Worm (Caenorhabditis elegans): ENCODE results near the gene mdt-10.
A peak's percentile ranks its signal among the peaks of the same experiment; 100 is the strongest.

mdt-10 gene

DNA sequence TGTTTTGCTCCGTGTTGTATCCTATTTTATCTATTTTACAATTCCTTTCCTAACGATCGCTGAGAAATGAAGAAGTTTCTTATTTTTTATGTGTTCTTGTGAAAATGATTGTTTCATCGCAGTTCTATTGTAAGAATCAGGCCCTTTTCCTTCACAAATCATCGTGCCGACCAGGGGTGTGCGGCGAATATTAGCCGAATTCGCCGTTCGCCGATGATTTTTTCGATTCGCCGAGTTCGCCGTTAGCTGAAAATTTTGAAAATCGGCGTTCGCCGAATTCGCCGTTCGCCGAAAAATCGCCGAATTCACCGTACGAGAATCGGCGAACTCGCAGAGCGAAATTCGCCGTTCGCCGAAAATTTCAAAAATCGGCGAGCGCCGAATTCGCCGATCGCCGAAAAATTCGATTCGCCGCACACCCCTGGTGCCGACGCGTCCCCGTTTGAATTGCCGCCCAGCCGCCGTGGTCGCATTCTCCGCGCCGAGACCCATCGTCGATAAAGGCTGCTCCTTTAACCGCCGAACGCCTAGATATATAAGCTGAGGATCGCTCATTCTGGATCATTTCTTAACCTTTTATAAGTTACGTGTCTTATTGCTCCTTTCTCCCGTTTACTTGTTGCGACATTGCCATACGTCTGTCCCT, 8.8 kb upstream of the mdt-10 start:
- TF ChIP-seq ama-1 (optimal IDR thresholded peaks at IDR 0.05) (no peak), hnd-1 (tag; optimal IDR thresholded peaks at IDR 0.05) (no peak), aly-1 (tag; optimal IDR thresholded peaks at IDR 0.05) (no peak), pes-1 (GFP tag; IDR thresholded peaks at IDR 0.05) (peak; percentile 57; the same call in 1 of the 2 replicates), hmbx-1 (tag; optimal IDR thresholded peaks at IDR 0.05) (no peak)

DNA sequence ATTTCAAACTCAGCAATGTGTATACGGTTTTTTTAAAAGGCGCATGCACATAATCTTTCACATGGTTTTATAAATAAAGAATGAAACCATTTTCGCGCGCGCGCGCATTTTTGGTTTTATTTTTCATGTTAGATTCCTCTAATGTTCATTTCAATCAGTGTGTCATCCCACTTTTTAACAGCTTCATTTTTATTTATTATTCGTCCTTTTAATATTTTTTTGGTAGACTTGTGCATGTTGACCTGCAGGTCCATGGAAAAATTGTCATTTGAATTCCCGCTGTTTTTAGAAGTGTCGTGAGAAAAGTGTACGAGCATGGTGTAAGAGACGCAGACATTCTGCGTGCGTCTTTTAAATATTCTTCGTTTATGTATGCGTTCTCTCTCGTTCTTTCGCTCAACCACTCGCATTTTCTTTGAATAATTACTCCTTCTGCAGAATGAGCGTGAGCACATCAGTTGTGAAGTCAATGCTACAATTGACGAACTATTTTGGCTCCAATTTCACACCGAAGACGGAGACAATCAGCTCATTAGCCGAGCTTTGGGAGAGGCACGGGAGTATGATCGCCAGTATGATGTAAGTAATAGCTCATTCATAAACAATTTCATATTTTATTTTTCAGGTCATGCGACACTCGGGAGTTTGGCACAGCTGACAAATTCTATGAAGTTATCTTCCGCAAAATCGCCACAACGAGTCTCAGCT, 5.5 kb upstream of the mdt-10 start, which contains the start of gene lin-5:
TSS of gene lin-5 (plus strand) at position 354 of the 708 bp plus-strand sequence.
- TF ChIP-seq flt-1 (GFP tag; IDR thresholded peaks at IDR 0.05), result no peak
- peak; percentile 26 for TF ChIP-seq F13C5.2 (tag; optimal IDR thresholded peaks at IDR 0.05)

DNA sequence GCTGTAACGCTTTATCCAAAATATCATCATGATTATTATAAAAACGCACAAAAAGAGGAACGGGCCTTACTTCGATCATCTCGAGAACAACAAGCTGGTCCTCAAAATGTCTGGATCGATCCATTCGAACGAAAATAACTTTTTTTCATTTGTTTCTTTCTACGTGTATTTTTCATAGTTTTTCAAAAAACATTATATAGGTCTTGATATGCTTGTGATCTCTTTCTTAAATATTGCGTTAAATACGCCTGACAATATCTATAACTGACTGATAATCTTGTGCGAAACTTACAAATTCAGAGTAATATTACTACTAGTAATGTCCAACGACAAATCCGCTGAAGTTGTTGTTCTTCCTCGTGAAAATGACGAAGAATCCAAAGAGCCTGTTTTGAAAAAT, 3.3 kb upstream of the mdt-10 start, which contains the start of gene sds-22:
TSS of gene sds-22 (plus strand) at position 301 of the 400 bp plus-strand sequence.
- TF ChIP-seq tbx-11 (GFP tag; IDR thresholded peaks at IDR 0.05), result no peak
- TF ChIP-seq hmbx-1 (tag; optimal IDR thresholded peaks at IDR 0.05), result no peak
- TF ChIP-seq sea-1 (GFP tag; conservative IDR thresholded peaks at IDR 0.05), result no peak
- no peak for TF ChIP-seq tbx-37 (GFP tag; conservative IDR thresholded peaks at IDR 0.05)
- TF ChIP-seq scrt-1 (GFP tag; IDR thresholded peaks at IDR 0.05), result no peak
- no peak for TF ChIP-seq B0310.2 (tag; optimal IDR thresholded peaks at IDR 0.05)
- no peak for TF ChIP-seq pes-1 (GFP tag; IDR thresholded peaks at IDR 0.05)
- TF ChIP-seq aly-1 (tag; optimal IDR thresholded peaks at IDR 0.05), result no peak
- no peak for TF ChIP-seq ama-1 (optimal IDR thresholded peaks at IDR 0.05)
- no peak for TF ChIP-seq hnd-1 (tag; optimal IDR thresholded peaks at IDR 0.05)
- no peak for TF ChIP-seq ets-7 (tag; optimal IDR thresholded peaks at IDR 0.05)
- no peak for TF ChIP-seq ceh-13 (GFP tag; optimal IDR thresholded peaks at IDR 0.05)
- no peak for TF ChIP-seq F13C5.2 (tag; optimal IDR thresholded peaks at IDR 0.05)
- TF ChIP-seq flt-1 (GFP tag; IDR thresholded peaks at IDR 0.05), result no peak

DNA sequence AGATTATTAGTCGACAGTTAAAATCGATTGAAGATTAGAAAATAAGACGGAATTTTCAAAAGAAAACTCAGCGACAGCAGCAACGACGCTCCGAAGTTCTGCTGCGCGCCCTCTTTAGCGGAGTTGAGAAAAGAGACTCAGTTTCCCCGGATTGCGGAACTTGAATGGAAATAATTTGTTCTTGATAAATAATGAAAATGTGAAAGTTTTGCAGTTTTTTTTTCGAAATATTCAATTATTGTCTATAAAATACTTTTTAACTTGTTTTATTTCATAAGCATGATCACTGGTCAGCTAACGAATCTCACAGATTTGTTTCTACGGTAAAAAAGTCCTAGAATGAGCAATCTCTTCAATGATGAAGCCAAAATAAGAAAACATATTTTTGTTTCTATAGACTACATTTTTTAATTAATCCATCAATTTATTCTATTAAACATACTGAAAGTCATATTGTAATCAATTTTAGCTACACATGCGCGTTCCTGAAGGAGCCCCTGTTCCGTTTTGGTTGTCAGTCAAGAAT, 2.7 kb upstream of the mdt-10 start, which contains the start of the genes cec-3 and T09A5.15:
TSS of gene cec-3 (minus strand) at position 116 of the 526 bp plus-strand sequence.
TSS of gene T09A5.15 (plus strand) at position 476 of the 526 bp plus-strand sequence.
- TF ChIP-seq hnd-1 (tag; optimal IDR thresholded peaks at IDR 0.05) (no peak), B0310.2 (tag; optimal IDR thresholded peaks at IDR 0.05) (no peak), F13C5.2 (tag; optimal IDR thresholded peaks at IDR 0.05) (peak; percentile 63), ceh-13 (GFP tag; optimal IDR thresholded peaks at IDR 0.05) (no peak)

DNA sequence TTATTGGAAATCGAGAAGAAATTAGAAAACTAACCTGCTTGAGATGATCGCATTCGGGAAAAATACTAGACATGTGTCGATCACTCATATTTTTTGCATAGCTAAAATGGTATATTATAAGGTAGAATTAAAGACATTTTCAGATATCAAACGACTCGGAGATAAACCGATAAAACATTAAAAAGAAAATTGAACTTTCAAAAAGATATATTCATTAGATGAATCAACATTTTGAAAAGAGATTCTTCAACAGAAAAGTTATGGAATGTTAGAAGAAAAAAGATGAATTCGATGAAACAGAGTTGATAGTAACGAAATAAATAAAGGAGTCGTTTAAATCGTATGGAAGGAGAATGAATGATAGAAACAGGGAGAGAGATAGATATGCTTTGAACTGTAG, 777 bp upstream of the mdt-10 start, which contains the start of gene mdmh-35:
TSS of gene mdmh-35 (minus strand) at position 101 of the 400 bp plus-strand sequence.
- TF ChIP-seq scrt-1 (GFP tag; IDR thresholded peaks at IDR 0.05) (no peak), ceh-36 (tag; optimal IDR thresholded peaks at IDR 0.05) (no peak), flt-1 (GFP tag; IDR thresholded peaks at IDR 0.05) (no peak), hnd-1 (tag; optimal IDR thresholded peaks at IDR 0.05) (no peak), ama-1 (optimal IDR thresholded peaks at IDR 0.05) (no peak), ets-7 (tag; optimal IDR thresholded peaks at IDR 0.05) (no peak), tbx-37 (GFP tag; conservative IDR thresholded peaks at IDR 0.05) (no peak), sea-1 (GFP tag; conservative IDR thresholded peaks at IDR 0.05) (no peak), F13C5.2 (tag; optimal IDR thresholded peaks at IDR 0.05) (no peak), hmbx-1 (tag; optimal IDR thresholded peaks at IDR 0.05) (no peak), tbx-11 (GFP tag; IDR thresholded peaks at IDR 0.05) (no peak), aly-1 (tag; optimal IDR thresholded peaks at IDR 0.05) (no peak), pes-1 (GFP tag; IDR thresholded peaks at IDR 0.05) (no peak), tra-4 (tag; optimal IDR thresholded peaks at IDR 0.05) (no peak), B0310.2 (tag; optimal IDR thresholded peaks at IDR 0.05) (no peak)

DNA sequence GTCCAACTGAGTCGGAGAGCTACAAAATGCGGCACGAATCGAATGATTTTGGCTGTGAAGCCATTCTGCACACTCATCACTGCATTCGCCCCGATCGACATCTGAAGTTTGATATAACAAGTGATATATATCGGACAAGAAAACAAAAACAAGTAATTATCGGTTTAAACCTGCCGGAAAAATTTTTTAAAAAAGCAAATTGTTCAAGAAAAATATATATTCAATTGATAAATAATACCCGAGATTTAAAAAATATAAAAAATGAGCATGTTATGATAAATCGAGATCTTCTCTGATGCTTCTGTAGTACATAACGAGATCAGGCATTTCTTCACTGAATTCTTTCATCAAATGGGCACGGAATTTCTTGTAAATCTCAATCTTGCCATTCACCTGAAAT, 1.2 kb downstream of the mdt-10 start, which contains the start of gene T09A5.5:
TSS of gene T09A5.5 (minus strand) at position 101 of the 400 bp plus-strand sequence.
- TF ChIP-seq flt-1 (GFP tag; IDR thresholded peaks at IDR 0.05) (no peak), ama-1 (optimal IDR thresholded peaks at IDR 0.05) (no peak), hmg-4 (GFP tag; optimal IDR thresholded peaks at IDR 0.05) (no peak), pes-1 (GFP tag; IDR thresholded peaks at IDR 0.05) (no peak), tbx-11 (GFP tag; IDR thresholded peaks at IDR 0.05) (no peak), sea-1 (GFP tag; conservative IDR thresholded peaks at IDR 0.05) (no peak)

DNA sequence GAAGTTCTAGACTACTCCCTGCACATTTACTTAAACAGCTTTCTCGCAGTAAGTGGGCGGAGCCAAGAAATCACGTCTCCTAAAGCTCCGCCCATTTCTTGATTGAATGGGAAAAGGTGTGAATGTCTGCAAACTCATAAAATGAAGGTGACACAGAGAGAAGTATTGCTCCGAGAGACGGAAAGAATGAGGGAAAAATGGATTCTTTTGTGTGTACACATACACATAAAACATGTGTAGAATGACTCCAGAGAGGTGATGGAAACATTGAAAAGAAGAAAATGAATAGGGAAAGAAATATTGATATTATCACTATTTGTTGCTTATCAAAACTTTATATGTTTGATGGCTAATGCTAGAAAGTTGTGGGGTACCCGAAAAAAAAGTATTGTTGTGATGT, 3.4 kb downstream of the mdt-10 start:
- TF ChIP-seq hmg-4 (GFP tag; optimal IDR thresholded peaks at IDR 0.05) (no peak), pes-1 (GFP tag; IDR thresholded peaks at IDR 0.05) (no peak), aly-1 (tag; optimal IDR thresholded peaks at IDR 0.05) (no peak)

DNA sequence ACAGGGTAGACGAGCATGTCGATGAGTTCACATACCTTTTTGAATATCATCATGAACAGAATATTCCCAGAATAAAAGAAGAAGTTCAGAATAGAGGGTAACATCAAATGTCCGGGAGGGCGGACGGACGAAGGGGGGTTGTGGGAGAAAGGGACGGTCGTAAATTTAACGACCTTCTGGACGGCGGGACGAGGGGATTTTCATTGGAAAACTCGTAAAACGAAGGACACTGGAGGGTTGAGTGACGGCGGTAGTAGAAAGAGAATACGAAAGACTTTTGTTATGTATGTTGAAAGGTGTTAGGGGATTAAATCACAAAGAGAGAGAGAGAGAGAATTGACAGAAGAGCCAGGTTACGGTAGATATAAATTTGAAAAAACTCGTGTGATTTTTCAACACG, 4.3 kb downstream of the mdt-10 start:
- no peak for TF ChIP-seq ama-1 (optimal IDR thresholded peaks at IDR 0.05)
- TF ChIP-seq F13C5.2 (tag; optimal IDR thresholded peaks at IDR 0.05), result no peak
- TF ChIP-seq hmg-4 (GFP tag; optimal IDR thresholded peaks at IDR 0.05), result no peak
- no peak for TF ChIP-seq B0310.2 (tag; optimal IDR thresholded peaks at IDR 0.05)
- no peak for TF ChIP-seq ceh-36 (tag; optimal IDR thresholded peaks at IDR 0.05)
- no peak for TF ChIP-seq hmbx-1 (tag; optimal IDR thresholded peaks at IDR 0.05)
